ENCODE assay signal across 1 fruit fly cellular context in genomic region chrX:7691947-7692739, dm6.
TF ChIP-seq lines count a peak whose summit lies in the region.

No protein-coding gene starts in this region.

TF ChIP-seq in whole organism, embryonic, 481 proteins besides CTCF, POLR2A, EP300 and RAD21 (continued from another document):
- TF ChIP-seq HHEX (GFP tag; optimal IDR thresholded peaks at IDR 0.05; lab: Kevin White, UChicago): peak; percentile 65
- TF ChIP-seq ac (GFP tag; optimal IDR thresholded peaks at IDR 0.05; lab: Kevin White, UChicago): no peak
- TF ChIP-seq TFAM (GFP tag; optimal IDR thresholded peaks at IDR 0.05; lab: Kevin White, UChicago): peak; percentile 14
- peak; percentile 33 for TF ChIP-seq oc (tag; optimal IDR thresholded peaks at IDR 0.05; lab: Kevin White, UChicago)
- TF ChIP-seq crc (GFP tag; optimal IDR thresholded peaks at IDR 0.05; lab: Kevin White, UChicago): peak; percentile 17
- TF ChIP-seq stwl (tag; optimal IDR thresholded peaks at IDR 0.05; lab: Kevin White, UChicago): no peak
- TF ChIP-seq Atf-2 (GFP tag; optimal IDR thresholded peaks at IDR 0.05; lab: Kevin White, UChicago): peak; percentile 72
- no peak for TF ChIP-seq knrl (GFP tag; IDR thresholded peaks at IDR 0.05; lab: Robert Waterston, UW; ENCODE audit: partially characterized antibody)
- TF ChIP-seq tx (GFP tag; optimal IDR thresholded peaks at IDR 0.05; lab: Kevin White, UChicago): peak; percentile 56
- TF ChIP-seq grau (tag; optimal IDR thresholded peaks at IDR 0.05; lab: Kevin White, UChicago): peak; percentile 65
- peak; percentile 63 for TF ChIP-seq emc (GFP tag; optimal IDR thresholded peaks at IDR 0.05; lab: Kevin White, UChicago)
- TF ChIP-seq sens (GFP tag; lab: Kevin White, UChicago): peak; percentile 95
- TF ChIP-seq Oaz (GFP tag; IDR thresholded peaks at IDR 0.05; lab: Robert Waterston, UW): peak; percentile 53; the same call in 1 of the 2 replicates
- TF ChIP-seq B-H1 (GFP tag; IDR thresholded peaks at IDR 0.05; lab: Robert Waterston, UW): peak; percentile 34; the same call in 2 of the 3 replicates
- TF ChIP-seq rib (GFP tag; IDR thresholded peaks at IDR 0.05; lab: Robert Waterston, UW): no peak
- TF ChIP-seq CG6791 (GFP tag; IDR thresholded peaks at IDR 0.05; lab: Robert Waterston, UW; ENCODE audit: partially characterized antibody): no peak
- TF ChIP-seq HmgD (GFP tag; optimal IDR thresholded peaks at IDR 0.05; lab: Kevin White, UChicago): no peak
- peak; percentile 58 for TF ChIP-seq pb (GFP tag; optimal IDR thresholded peaks at IDR 0.05; lab: Kevin White, UChicago)
- peak; percentile 2 for TF ChIP-seq CG6254 (GFP tag; optimal IDR thresholded peaks at IDR 0.05; lab: Kevin White, UChicago)
- TF ChIP-seq h (optimal IDR thresholded peaks at IDR 0.05; lab: Kevin White, UChicago): no peak
- peak; percentile 43 for TF ChIP-seq slp2 (GFP tag; optimal IDR thresholded peaks at IDR 0.05; lab: Kevin White, UChicago)
- TF ChIP-seq yki (optimal IDR thresholded peaks at IDR 0.05; lab: Kevin White, UChicago): peak; percentile 84
- TF ChIP-seq CG10959 (GFP tag; IDR thresholded peaks at IDR 0.05; lab: Robert Waterston, UW): no peak
- TF ChIP-seq CG8765 (GFP tag; IDR thresholded peaks at IDR 0.05; lab: Robert Waterston, UW): peak; percentile 41; the same call in 1 of the 2 replicates
- TF ChIP-seq Doc3 (GFP tag; IDR thresholded peaks at IDR 0.05; lab: Robert Waterston, UW; ENCODE audit: partially characterized antibody): peak; percentile 27; the same call in 1 of the 3 replicates
- no peak for TF ChIP-seq sc (optimal IDR thresholded peaks at IDR 0.05; lab: Kevin White, UChicago)
- TF ChIP-seq sc (GFP tag; optimal IDR thresholded peaks at IDR 0.05; lab: Kevin White, UChicago): no peak
- peak; percentile 79 for TF ChIP-seq pho (GFP tag; optimal IDR thresholded peaks at IDR 0.05; lab: Kevin White, UChicago)
- TF ChIP-seq sqz (GFP tag; optimal IDR thresholded peaks at IDR 0.05; lab: Kevin White, UChicago): no peak
- no peak for TF ChIP-seq CG6175 (GFP tag; IDR thresholded peaks at IDR 0.05; lab: Robert Waterston, UW)
- no peak for TF ChIP-seq Dfd (GFP tag; optimal IDR thresholded peaks at IDR 0.05; lab: Kevin White, UChicago)
- TF ChIP-seq Ravus (GFP tag; IDR thresholded peaks at IDR 0.05; lab: Robert Waterston, UW): peak; percentile 29; the same call in 1 of the 2 replicates
- TF ChIP-seq Hr51 (GFP tag; optimal IDR thresholded peaks at IDR 0.05; lab: Kevin White, UChicago): peak; percentile 51 to 84
- peak; percentile 47 for TF ChIP-seq CG12236 (GFP tag; optimal IDR thresholded peaks at IDR 0.05; lab: Kevin White, UChicago)
- peak; percentile 63 for TF ChIP-seq schlank (tag; optimal IDR thresholded peaks at IDR 0.05; lab: Kevin White, UChicago)
- TF ChIP-seq CG33557 (GFP tag; optimal IDR thresholded peaks at IDR 0.05; lab: Kevin White, UChicago): no peak
- TF ChIP-seq Oli (tag; optimal IDR thresholded peaks at IDR 0.05; lab: Kevin White, UChicago): peak; percentile 78
- TF ChIP-seq CG4282 (GFP tag; optimal IDR thresholded peaks at IDR 0.05; lab: Kevin White, UChicago): peak; percentile 6
- TF ChIP-seq CG12299 (tag; optimal IDR thresholded peaks at IDR 0.05; lab: Kevin White, UChicago): no peak
- peak; percentile 56 for TF ChIP-seq GATAe (GFP tag; conservative IDR thresholded peaks at IDR 0.05; lab: Robert Waterston, UW)
- peak; percentile 29 for TF ChIP-seq trem (tag; optimal IDR thresholded peaks at IDR 0.05; lab: Kevin White, UChicago)
- TF ChIP-seq CG18262 (tag; optimal IDR thresholded peaks at IDR 0.05; lab: Kevin White, UChicago): peak; percentile 71
- peak; percentile 32 for TF ChIP-seq Side (GFP tag; optimal IDR thresholded peaks at IDR 0.05; lab: Kevin White, UChicago)
- TF ChIP-seq Hand (GFP tag; optimal IDR thresholded peaks at IDR 0.05; lab: Kevin White, UChicago): peak; percentile 56
- peak; percentile 47 for TF ChIP-seq pum (GFP tag; optimal IDR thresholded peaks at IDR 0.05; lab: Kevin White, UChicago)
- TF ChIP-seq kah (GFP tag; optimal IDR thresholded peaks at IDR 0.05; lab: Kevin White, UChicago): no peak
- TF ChIP-seq CrebB (tag; optimal IDR thresholded peaks at IDR 0.05; lab: Kevin White, UChicago): peak; percentile 55
- TF ChIP-seq CG3065 (GFP tag; optimal IDR thresholded peaks at IDR 0.05; lab: Kevin White, UChicago): no peak
- TF ChIP-seq CG17612 (GFP tag; IDR thresholded peaks at IDR 0.05; lab: Robert Waterston, UW): 0 out of 2 replicates have a peak, but pooled peaks have one; percentile 24
- peak; percentile 56 for TF ChIP-seq Fer2 (tag; optimal IDR thresholded peaks at IDR 0.05; lab: Kevin White, UChicago)
- TF ChIP-seq E2f1 (GFP tag; IDR thresholded peaks at IDR 0.05; lab: Robert Waterston, UW): peak; percentile 63
- peak; percentile 50; the same call in 1 of the 2 replicates for TF ChIP-seq HLH3B (GFP tag; IDR thresholded peaks at IDR 0.05; lab: Robert Waterston, UW)
- peak; percentile 48 for TF ChIP-seq CG3847 (GFP tag; IDR thresholded peaks at IDR 0.05; lab: Robert Waterston, UW)
- TF ChIP-seq ssp (GFP tag; IDR thresholded peaks at IDR 0.05; lab: Robert Waterston, UW): peak; percentile 36
- peak; percentile 67 for TF ChIP-seq slou (GFP tag; optimal IDR thresholded peaks at IDR 0.05; lab: Kevin White, UChicago)
- TF ChIP-seq Kr (GFP tag; optimal IDR thresholded peaks at IDR 0.05; lab: Kevin White, UChicago): no peak
- TF ChIP-seq CG3838 (GFP tag; optimal IDR thresholded peaks at IDR 0.05; lab: Kevin White, UChicago): peak; percentile 46
- TF ChIP-seq cg (GFP tag; optimal IDR thresholded peaks at IDR 0.05; lab: Kevin White, UChicago): peak; percentile 5
- peak; percentile 41 for TF ChIP-seq luna (GFP tag; optimal IDR thresholded peaks at IDR 0.05; lab: Kevin White, UChicago)
- TF ChIP-seq CG8924 (tag; optimal IDR thresholded peaks at IDR 0.05; lab: Kevin White, UChicago): peak; percentile 80
- TF ChIP-seq Hr39 (optimal IDR thresholded peaks at IDR 0.05; lab: Kevin White, UChicago): no peak
- TF ChIP-seq NFAT (GFP tag; IDR thresholded peaks at IDR 0.05; lab: Robert Waterston, UW): peak; percentile 52
- peak; percentile 57; the same call in 1 of the 3 replicates for TF ChIP-seq CG11456 (GFP tag; IDR thresholded peaks at IDR 0.05; lab: Robert Waterston, UW)
- TF ChIP-seq CG12942 (GFP tag; optimal IDR thresholded peaks at IDR 0.05; lab: Kevin White, UChicago): peak; percentile 51
- TF ChIP-seq fd3F (GFP tag; optimal IDR thresholded peaks at IDR 0.05; lab: Kevin White, UChicago): peak; percentile 77
- 0 out of 2 replicates have a peak, but pooled peaks have one; percentile 6 for TF ChIP-seq ap (GFP tag; IDR thresholded peaks at IDR 0.05; lab: Robert Waterston, UW)
- TF ChIP-seq CG3163 (GFP tag; optimal IDR thresholded peaks at IDR 0.05; lab: Kevin White, UChicago): no peak
- 0 out of 2 replicates have a peak, but pooled peaks have one; percentile 8 for TF ChIP-seq danr (GFP tag; IDR thresholded peaks at IDR 0.05; lab: Robert Waterston, UW)
- peak; percentile 59; the same call in 1 of the 2 replicates for TF ChIP-seq Taf1 (GFP tag; IDR thresholded peaks at IDR 0.05; lab: Robert Waterston, UW)
- TF ChIP-seq crp (GFP tag; optimal IDR thresholded peaks at IDR 0.05; lab: Kevin White, UChicago): no peak
- TF ChIP-seq Dip3 (GFP tag; optimal IDR thresholded peaks at IDR 0.05; lab: Kevin White, UChicago): peak; percentile 75
- TF ChIP-seq CG2199 (GFP tag; IDR thresholded peaks at IDR 0.05; lab: Robert Waterston, UW): no peak
- peak; percentile 44; the same call in 1 of the 2 replicates for TF ChIP-seq CG7372 (GFP tag; IDR thresholded peaks at IDR 0.05; lab: Robert Waterston, UW)
- peak; percentile 78 for TF ChIP-seq CG11695 (GFP tag; IDR thresholded peaks at IDR 0.05; lab: Robert Waterston, UW)
- no peak for TF ChIP-seq twi (tag; optimal IDR thresholded peaks at IDR 0.05; lab: Kevin White, UChicago)
- peak; percentile 78 for TF ChIP-seq zf30C (GFP tag; optimal IDR thresholded peaks at IDR 0.05; lab: Kevin White, UChicago)
- peak; percentile 39 for TF ChIP-seq CG2116 (GFP tag; optimal IDR thresholded peaks at IDR 0.05; lab: Kevin White, UChicago)
- TF ChIP-seq CG8388 (GFP tag; optimal IDR thresholded peaks at IDR 0.05; lab: Kevin White, UChicago): peak; percentile 69
- peak; percentile 19 for TF ChIP-seq Vsx1 (GFP tag; optimal IDR thresholded peaks at IDR 0.05; lab: Kevin White, UChicago)
- peak; percentile 80 for TF ChIP-seq CG31441 (GFP tag; IDR thresholded peaks at IDR 0.05; lab: Robert Waterston, UW)
- TF ChIP-seq chn (GFP tag; optimal IDR thresholded peaks at IDR 0.05; lab: Kevin White, UChicago): peak; percentile 56
- TF ChIP-seq CG16863 (GFP tag; optimal IDR thresholded peaks at IDR 0.05; lab: Kevin White, UChicago): peak; percentile 44
- peak; percentile 78 for TF ChIP-seq CG2712 (tag; optimal IDR thresholded peaks at IDR 0.05; lab: Kevin White, UChicago)
- peak; percentile 92 for TF ChIP-seq dmrt99B (tag; optimal IDR thresholded peaks at IDR 0.05; lab: Kevin White, UChicago)
- TF ChIP-seq CG1792 (GFP tag; optimal IDR thresholded peaks at IDR 0.05; lab: Kevin White, UChicago): peak; percentile 38
- no peak for TF ChIP-seq CG16813 (GFP tag; IDR thresholded peaks at IDR 0.05; lab: Robert Waterston, UW; ENCODE audit: partially characterized antibody)
- TF ChIP-seq CG12155 (GFP tag; optimal IDR thresholded peaks at IDR 0.05; lab: Kevin White, UChicago): peak; percentile 70
- peak; percentile 64 for TF ChIP-seq Nf-YB (GFP tag; optimal IDR thresholded peaks at IDR 0.05; lab: Kevin White, UChicago)
- no peak for TF ChIP-seq CG31388 (GFP tag; optimal IDR thresholded peaks at IDR 0.05; lab: Kevin White, UChicago)
- peak; percentile 63 for TF ChIP-seq Xrp1 (GFP tag; IDR thresholded peaks at IDR 0.05; lab: Robert Waterston, UW)
- peak; percentile 60 for TF ChIP-seq sisA (GFP tag; IDR thresholded peaks at IDR 0.05; lab: Robert Waterston, UW)
- peak; percentile 84 for TF ChIP-seq CG30403 (GFP tag; optimal IDR thresholded peaks at IDR 0.05; lab: Kevin White, UChicago)
- TF ChIP-seq prd (optimal IDR thresholded peaks at IDR 0.05; lab: Kevin White, UChicago): no peak
- peak; percentile 67; the same call in 2 of the 3 replicates for TF ChIP-seq prd (GFP tag; IDR thresholded peaks at IDR 0.05; lab: Robert Waterston, UW)
- TF ChIP-seq fd102C (GFP tag; optimal IDR thresholded peaks at IDR 0.05; lab: Kevin White, UChicago): no peak
- TF ChIP-seq CG1602 (GFP tag; optimal IDR thresholded peaks at IDR 0.05; lab: Kevin White, UChicago): peak; percentile 52
- peak; percentile 29 for TF ChIP-seq dmrt11E (tag; optimal IDR thresholded peaks at IDR 0.05; lab: Kevin White, UChicago)
- no peak for TF ChIP-seq CG30020 (tag; optimal IDR thresholded peaks at IDR 0.05; lab: Kevin White, UChicago)
- no peak for TF ChIP-seq BEAF-32 (GFP tag; optimal IDR thresholded peaks at IDR 0.05; lab: Kevin White, UChicago)
- peak; percentile 75 for TF ChIP-seq CG6854 (GFP tag; optimal IDR thresholded peaks at IDR 0.05; lab: Kevin White, UChicago)
- TF ChIP-seq CG17328 (GFP tag; IDR thresholded peaks at IDR 0.05; lab: Robert Waterston, UW): peak; percentile 54
- peak; percentile 43 for TF ChIP-seq CG11398 (GFP tag; optimal IDR thresholded peaks at IDR 0.05; lab: Kevin White, UChicago)
- TF ChIP-seq H15 (GFP tag; IDR thresholded peaks at IDR 0.05; lab: Robert Waterston, UW): no peak
- TF ChIP-seq nmo (GFP tag; optimal IDR thresholded peaks at IDR 0.05; lab: Kevin White, UChicago): peak; percentile 47
- no peak for TF ChIP-seq Hr78 (GFP tag; optimal IDR thresholded peaks at IDR 0.05; lab: Kevin White, UChicago)
- peak; percentile 70 for TF ChIP-seq HLH54F (GFP tag; optimal IDR thresholded peaks at IDR 0.05; lab: Kevin White, UChicago)
- no peak for TF ChIP-seq psq (GFP tag; optimal IDR thresholded peaks at IDR 0.05; lab: Kevin White, UChicago)
- peak; percentile 52 for TF ChIP-seq CG4328 (GFP tag; optimal IDR thresholded peaks at IDR 0.05; lab: Kevin White, UChicago)
- TF ChIP-seq CG9932 (GFP tag; IDR thresholded peaks at IDR 0.05; lab: Robert Waterston, UW): peak; percentile 67
- TF ChIP-seq Hsf (GFP tag; optimal IDR thresholded peaks at IDR 0.05; lab: Kevin White, UChicago): peak; percentile 76
- no peak for TF ChIP-seq pan (optimal IDR thresholded peaks at IDR 0.05; lab: Kevin White, UChicago)
- peak in 1 of 2 experiments; percentile 62 for TF ChIP-seq pan (GFP tag; optimal IDR thresholded peaks at IDR 0.05 in 1 of 2, IDR thresholded peaks at IDR 0.05 in 1 of 2)
- peak; percentile 82 for TF ChIP-seq Hmr (GFP tag; optimal IDR thresholded peaks at IDR 0.05; lab: Kevin White, UChicago)
